In genomic region chrV:11545227-11545626, ce11 we compare ENCODE assay signal across 2 worm cellular contexts.
TF ChIP-seq lines count a peak whose summit lies in the region.

TSS of gene F38B7.10 (plus strand) at chrV:11545527.

TF ChIP-seq in whole organism, L1 larva, 84 proteins besides CTCF, POLR2A, EP300 and RAD21:
- TF ChIP-seq nhr-85 (tag; lab: Kevin White, UChicago) (peak; percentile 48), egl-27 (tag; optimal IDR thresholded peaks at IDR 0.05; lab: Kevin White, UChicago) (no peak), ztf-4 (tag; optimal IDR thresholded peaks at IDR 0.05; lab: Kevin White, UChicago) (no peak), zip-4 (GFP tag; optimal IDR thresholded peaks at IDR 0.05; lab: Kevin White, UChicago) (no peak), Y116A8C.19 (tag; optimal IDR thresholded peaks at IDR 0.05; lab: Kevin White, UChicago; ENCODE audit: borderline replicate concordance) (no peak), fkh-8 (tag; optimal IDR thresholded peaks at IDR 0.05; lab: Kevin White, UChicago) (peak; percentile 24)

TF ChIP-seq in whole organism, L4 larva, 104 proteins besides CTCF, POLR2A, EP300 and RAD21:
- TF ChIP-seq aha-1 (tag; lab: Kevin White, UChicago) (peak; percentile 49), nhr-6 (tag; optimal IDR thresholded peaks at IDR 0.05; lab: Kevin White, UChicago) (no peak), lin-39 (tag; optimal IDR thresholded peaks at IDR 0.05; lab: Kevin White, UChicago) (no peak)

Comparison
In these comparisons a context has a peak if more than half of its experiments do, and no peak if none do; other contexts are left out.
1. Of the 29 proteins assayed by ChIP-seq in both whole organism, L4 larva and whole organism, L1 larva: peak only in whole organism, L4 larva: aha-1; only in whole organism, L1 larva: none; in both: none; in neither: 28.